Fruit fly (Drosophila melanogaster) S2 (cell line): ENCODE measurements around the gene CG14286.

Experiments used
- CG8478 ChIP-seq: fragments of >200 bp; optimal IDR thresholded peaks from 2 replicates; lab custom pipeline; 2018
- CTCF ChIP-seq, 2 experiments: fragments of >200 bp; optimal IDR thresholded peaks; 2 replicates each; lab custom pipeline; 2018

DNA sequence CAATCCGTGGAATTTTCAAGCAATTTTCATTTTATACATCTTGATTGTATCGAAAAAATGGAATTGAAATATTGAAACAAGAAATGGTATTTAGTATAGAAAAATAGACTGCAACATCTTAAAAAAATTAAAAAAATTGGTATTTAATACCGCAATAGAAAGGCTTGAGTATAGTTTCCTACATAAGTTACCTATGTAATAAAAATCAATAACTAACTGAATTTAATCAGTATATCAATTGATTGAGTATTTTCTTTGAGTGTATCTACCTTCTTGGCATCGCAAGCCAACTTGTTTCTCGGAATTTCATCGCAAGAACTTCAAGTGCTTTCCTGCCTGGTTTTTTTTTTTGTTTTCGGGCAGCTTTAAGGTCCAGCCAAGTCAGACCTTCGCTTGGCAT is 33.4 kb upstream of the CG14286 start:
- TF ChIP-seq CG8478 (lab: Kevin White, UChicago) (no peak), CTCF (optimal IDR thresholded peaks at IDR 0.05; lab: Kevin White, UChicago) (no peak)
